Worm (Caenorhabditis elegans) whole organism, late embryonic: ENCODE data around the gene jmjd-3.3.
A peak's percentile ranks its signal among the peaks of the same experiment; 100 is the strongest.

Experiments
- C08G9.2 ChIP-seq: sonication (generic microtip); optimal IDR thresholded peaks from 2 replicates; lab custom pipeline; 2016; ENCODE audit warnings: mild to moderate bottlenecking, missing genetic modification characterization, moderate library complexity, missing compliant biosample characterization
- C38D4.7 ChIP-seq: fragments of 200-800 bp; sonication (Bioruptor generic); optimal IDR thresholded peaks from 2 replicates; lab custom pipeline; 2018; ENCODE audit warnings: mild to moderate bottlenecking, missing genetic modification characterization, moderate library complexity, missing compliant biosample characterization
- F13H6.1 ChIP-seq: sonication (generic microtip); optimal IDR thresholded peaks from 2 replicates; lab custom pipeline; 2016; ENCODE audit warnings: missing genetic modification characterization, missing compliant biosample characterization
- K02D7.2 ChIP-seq: sonication (generic microtip); optimal IDR thresholded peaks from 2 replicates; lab custom pipeline; 2017; ENCODE audit warnings: mild to moderate bottlenecking, missing genetic modification characterization, missing compliant biosample characterization
- T23F11.4 ChIP-seq: fragments of 200-800 bp; sonication (Bioruptor generic); optimal IDR thresholded peaks from 2 replicates; lab custom pipeline; 2018; ENCODE audit warnings: mild to moderate bottlenecking, missing genetic modification characterization, missing compliant biosample characterization
- Y22D7AL.16 ChIP-seq: sonication (generic microtip); optimal IDR thresholded peaks from 2 replicates; lab custom pipeline; 2016; ENCODE audit warnings: missing genetic modification characterization, missing compliant biosample characterization
- ahr-1 ChIP-seq: sonication (generic microtip); optimal IDR thresholded peaks from 2 replicates; lab custom pipeline; 2016; ENCODE audit warnings: missing genetic modification characterization, missing compliant biosample characterization
- ceh-14 ChIP-seq: sonication (generic microtip); optimal IDR thresholded peaks from 2 replicates; lab custom pipeline; 2016; ENCODE audit warnings: missing genotype, missing genetic modification characterization, missing compliant biosample characterization
- ceh-18 ChIP-seq: sonication (generic microtip); optimal IDR thresholded peaks from 2 replicates; lab custom pipeline; 2016; ENCODE audit warnings: missing genetic modification characterization, missing compliant biosample characterization
- ceh-19 ChIP-seq: fragments of 200-800 bp; sonication (Bioruptor generic); optimal IDR thresholded peaks from 2 replicates; lab custom pipeline; 2018; ENCODE audit warnings: mild to moderate bottlenecking, missing genetic modification characterization, missing compliant biosample characterization
- ceh-2 ChIP-seq: sonication (generic microtip); optimal IDR thresholded peaks from 2 replicates; lab custom pipeline; 2016; ENCODE audit warnings: missing genotype, missing genetic modification characterization, missing compliant biosample characterization
- ceh-24 ChIP-seq: sonication (generic microtip); optimal IDR thresholded peaks from 2 replicates; lab custom pipeline; 2016; ENCODE audit warnings: mild to moderate bottlenecking, missing genetic modification characterization, missing compliant biosample characterization
- ceh-31 ChIP-seq: sonication (generic microtip); optimal IDR thresholded peaks from 2 replicates; lab custom pipeline; 2016; ENCODE audit warnings: missing genetic modification characterization, missing compliant biosample characterization
- ceh-34 ChIP-seq: sonication (generic microtip); optimal IDR thresholded peaks from 2 replicates; lab custom pipeline; 2016; ENCODE audit warnings: mild to moderate bottlenecking, missing genetic modification characterization, missing compliant biosample characterization
- ceh-45 ChIP-seq: fragments of 200-800 bp; sonication (Bioruptor generic); IDR thresholded peaks from 2 replicates; pipeline ENCODE4 v1.3.6; 2022; ENCODE audit warnings: missing genetic modification reagents, missing genetic modification characterization, missing compliant biosample characterization
- ceh-48 ChIP-seq: sonication (generic microtip); optimal IDR thresholded peaks from 2 replicates; lab custom pipeline; 2016; ENCODE audit warnings: missing genetic modification characterization, inconsistent platforms, missing compliant biosample characterization
- ceh-6 ChIP-seq: fragments of 200-800 bp; sonication (Bioruptor generic); optimal IDR thresholded peaks from 2 replicates; lab custom pipeline; 2018; ENCODE audit warnings: mild to moderate bottlenecking, missing genetic modification characterization, missing compliant biosample characterization
- che-1 ChIP-seq: sonication (generic microtip); optimal IDR thresholded peaks from 2 replicates; lab custom pipeline; 2016; ENCODE audit warnings: mild to moderate bottlenecking, missing genetic modification characterization, missing compliant biosample characterization
- dve-1 ChIP-seq: sonication (generic microtip); optimal IDR thresholded peaks from 2 replicates; lab custom pipeline; 2017; ENCODE audit warnings: antibody characterized with exemption, mild to moderate bottlenecking, missing genetic modification characterization, missing compliant biosample characterization
- elt-2 ChIP-seq: sonication (generic microtip); optimal IDR thresholded peaks from 2 replicates; lab custom pipeline; 2016; ENCODE audit warnings: missing genetic modification reagents, missing genetic modification characterization, missing compliant biosample characterization
- ets-4 ChIP-seq: sonication (generic microtip); optimal IDR thresholded peaks from 2 replicates; lab custom pipeline; 2016; ENCODE audit warnings: missing genetic modification characterization, missing compliant biosample characterization
- fax-1 ChIP-seq: sonication (generic microtip); optimal IDR thresholded peaks from 2 replicates; lab custom pipeline; 2016; ENCODE audit warnings: missing genotype, missing genetic modification characterization, missing compliant biosample characterization
- gmeb-2 ChIP-seq: sonication (generic microtip); optimal IDR thresholded peaks from 2 replicates; lab custom pipeline; 2016; ENCODE audit warnings: missing genetic modification characterization, inconsistent platforms, missing compliant biosample characterization
- hlh-13 ChIP-seq: fragments of 200-800 bp; sonication (Bioruptor generic); optimal IDR thresholded peaks from 2 replicates; lab custom pipeline; 2018; ENCODE audit warnings: mild to moderate bottlenecking, missing genetic modification characterization, missing compliant biosample characterization
- hlh-15 ChIP-seq: sonication (generic microtip); optimal IDR thresholded peaks from 2 replicates; lab custom pipeline; 2016; ENCODE audit warnings: missing genetic modification characterization, missing compliant biosample characterization
- hlh-30 ChIP-seq: sonication (generic microtip); optimal IDR thresholded peaks from 2 replicates; lab custom pipeline; 2017; ENCODE audit warnings: antibody characterized with exemption, missing genetic modification characterization, missing compliant biosample characterization; ENCODE audit not compliant: insufficient read depth
- hlh-6 ChIP-seq: sonication (generic microtip); optimal IDR thresholded peaks from 2 replicates; lab custom pipeline; 2016; ENCODE audit warnings: missing genotype, missing genetic modification characterization, missing compliant biosample characterization
- hlh-8 ChIP-seq: sonication (generic microtip); optimal IDR thresholded peaks from 2 replicates; lab custom pipeline; 2016; ENCODE audit warnings: missing genotype, missing genetic modification characterization, missing compliant biosample characterization
- lin-11 ChIP-seq: fragments of 200-800 bp; sonication (Bioruptor generic); optimal IDR thresholded peaks from 2 replicates; lab custom pipeline; 2018; ENCODE audit warnings: mild to moderate bottlenecking, missing genetic modification characterization, missing compliant biosample characterization
- madf-2 ChIP-seq: sonication (generic microtip); optimal IDR thresholded peaks from 2 replicates; lab custom pipeline; 2017; ENCODE audit warnings: missing genetic modification characterization, missing compliant biosample characterization
- mec-3 ChIP-seq: sonication (generic microtip); optimal IDR thresholded peaks from 2 replicates; lab custom pipeline; 2016; ENCODE audit warnings: borderline replicate concordance, missing genetic modification characterization, missing compliant biosample characterization
- nfya-1 ChIP-seq: sonication (generic microtip); optimal IDR thresholded peaks from 2 replicates; lab custom pipeline; 2017; ENCODE audit warnings: missing genetic modification characterization, mild to moderate bottlenecking, missing compliant biosample characterization, antibody characterized with exemption, moderate library complexity
- nhr-232 ChIP-seq: sonication (generic microtip); optimal IDR thresholded peaks from 2 replicates; lab custom pipeline; 2016; ENCODE audit warnings: missing genetic modification characterization, missing compliant biosample characterization
- npax-4 ChIP-seq: sonication (generic microtip); optimal IDR thresholded peaks from 2 replicates; lab custom pipeline; 2016; ENCODE audit warnings: missing genetic modification characterization, missing compliant biosample characterization
- odd-2 ChIP-seq: sonication (generic microtip); optimal IDR thresholded peaks from 2 replicates; lab custom pipeline; 2017; ENCODE audit warnings: antibody characterized with exemption, mild to moderate bottlenecking, missing genetic modification characterization, missing compliant biosample characterization
- pat-9 ChIP-seq: fragments of 200-800 bp; sonication (Bioruptor generic); optimal IDR thresholded peaks from 2 replicates; lab custom pipeline; 2018; ENCODE audit warnings: mild to moderate bottlenecking, missing genetic modification characterization, moderate library complexity, missing compliant biosample characterization
- pqm-1 ChIP-seq: sonication (generic microtip); optimal IDR thresholded peaks from 2 replicates; lab custom pipeline; 2016; ENCODE audit warnings: missing genetic modification characterization, missing compliant biosample characterization
- pros-1 ChIP-seq: fragments of 150-350 bp; optimal IDR thresholded peaks from 2 replicates; lab custom pipeline; 2014; ENCODE audit warnings: missing biosample characterization, missing genetic modification reagents, missing genetic modification characterization
- ref-2 ChIP-seq: sonication (generic microtip); optimal IDR thresholded peaks from 2 replicates; lab custom pipeline; 2016; ENCODE audit warnings: missing genetic modification characterization, missing compliant biosample characterization
- rnt-1 ChIP-seq: sonication (generic microtip); optimal IDR thresholded peaks from 2 replicates; lab custom pipeline; 2016; ENCODE audit warnings: missing genetic modification characterization, missing compliant biosample characterization
- sdc-2 ChIP-seq: sonication (generic microtip); optimal IDR thresholded peaks from 2 replicates; lab custom pipeline; 2016; ENCODE audit warnings: missing genotype, missing genetic modification characterization, missing compliant biosample characterization
- tbx-2 ChIP-seq: sonication (generic microtip); optimal IDR thresholded peaks from 2 replicates; lab custom pipeline; 2016; ENCODE audit warnings: missing genetic modification characterization, missing compliant biosample characterization
- tbx-7 ChIP-seq: sonication (generic microtip); optimal IDR thresholded peaks from 2 replicates; lab custom pipeline; 2016; ENCODE audit warnings: missing genotype, missing genetic modification characterization, missing compliant biosample characterization
- ttx-3 ChIP-seq: sonication (generic microtip); optimal IDR thresholded peaks from 2 replicates; lab custom pipeline; 2016; ENCODE audit warnings: missing genetic modification reagents, missing genetic modification characterization, missing compliant biosample characterization
- unc-3 ChIP-seq, 2 experiments: fragments of 200-800 bp in 1 of 2; sonication (Bioruptor generic) in 1 of 2; sonication (generic microtip) in 1 of 2; conservative IDR thresholded peaks in 1 of 2; optimal IDR thresholded peaks in 1 of 2; 2 replicates each; pipeline versions ENCODE4 v1.3.6 to Lab custom; 2016 to 2022; ENCODE audit warnings: missing compliant biosample characterization in 2 of 2, missing genetic modification characterization in 2 of 2, missing genetic modification reagents in 1 of 2
- unc-86 ChIP-seq: sonication (generic microtip); optimal IDR thresholded peaks from 2 replicates; lab custom pipeline; 2016; ENCODE audit warnings: missing genetic modification characterization, missing compliant biosample characterization

jmjd-3.3 gene

ce11 chrX:13444267-13444666 is 8.0 kb downstream of the jmjd-3.3 start:
- TF ChIP-seq tbx-7 (tag; lab: Kevin White, UChicago): no peak
- no peak for TF ChIP-seq madf-2
- no peak for TF ChIP-seq npax-4 (tag; lab: Kevin White, UChicago)
- no peak for TF ChIP-seq ceh-2 (tag; lab: Kevin White, UChicago)
- TF ChIP-seq nhr-232 (tag; lab: Kevin White, UChicago): no peak
- no peak for TF ChIP-seq unc-86 (tag; lab: Kevin White, UChicago)
- no peak for TF ChIP-seq T23F11.4 (GFP tag; lab: Kevin White, UChicago)

ce11 chrX:13446418-13446817 is 10.2 kb downstream of the jmjd-3.3 start, which contains the start of gene set-8:
set-8 (plus strand) TSS chrX:13446718.
- TF ChIP-seq che-1 (tag; lab: Kevin White, UChicago) (no peak), ceh-24 (tag; lab: Kevin White, UChicago) (no peak), hlh-8 (no peak), odd-2 (no peak), tbx-7 (tag; lab: Kevin White, UChicago) (no peak)

ce11 chrX:13448665-13449099 is 12.5 kb downstream of the jmjd-3.3 start:
- peak; percentile 63 for TF ChIP-seq ttx-3 (tag; lab: Kevin White, UChicago)
- TF ChIP-seq Y22D7AL.16 (tag; lab: Kevin White, UChicago): peak; percentile 13
- peak; percentile 35 for TF ChIP-seq ceh-31 (tag; lab: Kevin White, UChicago)
- peak; percentile 62; the same call in 1 of the 2 replicates for TF ChIP-seq unc-3 (GFP tag; conservative IDR thresholded peaks at IDR 0.05; lab: Robert Waterston, UW)
- TF ChIP-seq unc-3 (tag; optimal IDR thresholded peaks at IDR 0.05; lab: Kevin White, UChicago): peak; percentile 41
- TF ChIP-seq ets-4 (tag; lab: Kevin White, UChicago): peak; percentile 34
- peak; percentile 47 for TF ChIP-seq hlh-13 (GFP tag; lab: Kevin White, UChicago)
- TF ChIP-seq unc-86 (tag; lab: Kevin White, UChicago): peak; percentile 64
- TF ChIP-seq rnt-1 (tag; lab: Kevin White, UChicago): peak; percentile 53
- peak; percentile 35 for TF ChIP-seq lin-11 (tag; lab: Kevin White, UChicago)
- peak; percentile 81 for TF ChIP-seq ceh-19 (GFP tag; lab: Kevin White, UChicago)
- peak; percentile 74 for TF ChIP-seq C08G9.2 (tag; lab: Kevin White, UChicago)
- TF ChIP-seq madf-2: peak; percentile 74
- peak; percentile 66 for TF ChIP-seq elt-2 (tag; lab: Kevin White, UChicago)
- TF ChIP-seq ceh-45 (GFP tag; lab: Robert Waterston, UW): peak; percentile 70
- TF ChIP-seq ceh-2 (tag; lab: Kevin White, UChicago): peak; percentile 33
- TF ChIP-seq sdc-2 (tag; lab: Kevin White, UChicago): peak; percentile 92
- peak; percentile 73 for TF ChIP-seq ceh-6
- peak; percentile 58 for TF ChIP-seq hlh-30 (tag; lab: Kevin White, UChicago)
- TF ChIP-seq mec-3: peak; percentile 26
- TF ChIP-seq gmeb-2: peak; percentile 73
- peak; percentile 56 for TF ChIP-seq pqm-1 (tag; lab: Kevin White, UChicago)
- peak; percentile 57 for TF ChIP-seq hlh-6 (tag; lab: Kevin White, UChicago)
- peak; percentile 63 for TF ChIP-seq tbx-2 (tag; lab: Kevin White, UChicago)
- TF ChIP-seq F13H6.1 (tag; lab: Kevin White, UChicago): peak; percentile 57
- TF ChIP-seq fax-1: peak; percentile 45
- peak; percentile 47 for TF ChIP-seq C38D4.7 (GFP tag; lab: Kevin White, UChicago)
- peak; percentile 54 for TF ChIP-seq ceh-14 (tag; lab: Kevin White, UChicago)
- peak; percentile 72 for TF ChIP-seq che-1 (tag; lab: Kevin White, UChicago)
- TF ChIP-seq K02D7.2 (tag; lab: Kevin White, UChicago): peak; percentile 54
- peak; percentile 60 for TF ChIP-seq nhr-232 (tag; lab: Kevin White, UChicago)
- peak; percentile 7 for TF ChIP-seq hlh-15 (tag; lab: Kevin White, UChicago)
- TF ChIP-seq nfya-1 (tag; lab: Kevin White, UChicago): peak; percentile 28
- TF ChIP-seq ahr-1 (tag; lab: Kevin White, UChicago): peak; percentile 43
- TF ChIP-seq pros-1 (tag; lab: Kevin White, UChicago): peak; percentile 2
- TF ChIP-seq pat-9 (tag; lab: Kevin White, UChicago): peak; percentile 70
- peak; percentile 45 for TF ChIP-seq T23F11.4 (GFP tag; lab: Kevin White, UChicago)
- peak; percentile 41 for TF ChIP-seq ceh-48 (tag; lab: Kevin White, UChicago)
- peak; percentile 64 for TF ChIP-seq dve-1
- TF ChIP-seq ref-2: peak; percentile 26
- peak; percentile 47 for TF ChIP-seq npax-4 (tag; lab: Kevin White, UChicago)
- peak; percentile 66 for TF ChIP-seq ceh-18 (tag; lab: Kevin White, UChicago)
- peak; percentile 28 for TF ChIP-seq ceh-34
